Fruit fly (Drosophila melanogaster) whole organism, embryonic: Measurements from ENCODE around the gene Polr1F.

Source experiments
- BEAF-32 ChIP-seq: fragments of 200-800 bp; sonication (Bioruptor generic); optimal IDR thresholded peaks from 3 replicates; lab custom pipeline; 2017; ENCODE audit warnings: missing biosample characterization, missing genetic modification characterization, mild to moderate bottlenecking, moderate library complexity, missing genetic modification reagents
- CG10565 ChIP-seq: fragments of 200-800 bp; sonication (Bioruptor generic); optimal IDR thresholded peaks from 3 replicates; lab custom pipeline; 2016; ENCODE audit warnings: missing biosample characterization, mild to moderate bottlenecking, missing genetic modification characterization
- CG10959 ChIP-seq: fragments of 200-800 bp; sonication (Bioruptor generic); IDR thresholded peaks from 2 replicates; pipeline ENCODE4 v1.3.6; 2022; ENCODE audit warnings: missing biosample characterization, missing genetic modification characterization
- CG11093 ChIP-seq: fragments of 200-800 bp; sonication (Bioruptor generic); IDR thresholded peaks from 3 replicates; pipeline ENCODE4 v1.3.6; 2022; ENCODE audit warnings: missing biosample characterization, missing genetic modification characterization
- CG12744 ChIP-seq: fragments of 200-800 bp; sonication (Bioruptor generic); optimal IDR thresholded peaks from 2 replicates; lab custom pipeline; 2016; ENCODE audit warnings: missing biosample characterization, missing genetic modification characterization
- CG12769 ChIP-seq: fragments of 200-800 bp; sonication (Bioruptor generic); optimal IDR thresholded peaks from 2 replicates; lab custom pipeline; 2019; ENCODE audit warnings: missing biosample characterization, mild to moderate bottlenecking, missing genetic modification characterization, moderate library complexity
- CG14667 ChIP-seq: fragments of 200-800 bp; sonication (Bioruptor generic); IDR thresholded peaks from 2 replicates; pipeline ENCODE4 v1.3.6; 2022; ENCODE audit warnings: missing biosample characterization, missing genetic modification characterization
- CG15514 ChIP-seq: fragments of 200-800 bp; sonication (Bioruptor generic); optimal IDR thresholded peaks from 3 replicates; lab custom pipeline; 2017; ENCODE audit warnings: missing biosample characterization, missing genetic modification characterization, mild to moderate bottlenecking, moderate library complexity, missing genetic modification reagents
- CG15601 ChIP-seq: fragments of 200-800 bp; sonication (Bioruptor generic); optimal IDR thresholded peaks from 3 replicates; lab custom pipeline; 2019; ENCODE audit warnings: missing biosample characterization, mild to moderate bottlenecking, missing genetic modification characterization, moderate library complexity
- CG17186 ChIP-seq: fragments of 200-800 bp; sonication (Bioruptor generic); optimal IDR thresholded peaks from 3 replicates; lab custom pipeline; 2017; ENCODE audit warnings: missing biosample characterization, missing genetic modification reagents, missing genetic modification characterization
- CG1832 ChIP-seq: fragments of 200-800 bp; sonication (Bioruptor generic); optimal IDR thresholded peaks from 2 replicates; lab custom pipeline; 2017; ENCODE audit warnings: missing biosample characterization, mild to moderate bottlenecking, missing genetic modification characterization, inconsistent platforms
- CG2199 ChIP-seq: fragments of 200-800 bp; sonication (Bioruptor generic); IDR thresholded peaks from 3 replicates; pipeline ENCODE4 v1.3.6; 2022; ENCODE audit warnings: missing biosample characterization, missing genetic modification characterization
- CG3065 ChIP-seq: fragments of 200-800 bp; sonication (Bioruptor generic); optimal IDR thresholded peaks from 2 replicates; lab custom pipeline; 2016; ENCODE audit warnings: missing biosample characterization, missing genetic modification characterization
- CG3281 ChIP-seq: fragments of 200-800 bp; sonication (Bioruptor generic); optimal IDR thresholded peaks from 3 replicates; lab custom pipeline; 2017; ENCODE audit warnings: missing biosample characterization, mild to moderate bottlenecking, missing genetic modification characterization
- CG6813 ChIP-seq: fragments of 200-800 bp; sonication (Bioruptor generic); optimal IDR thresholded peaks from 2 replicates; lab custom pipeline; 2017; ENCODE audit warnings: missing biosample characterization, missing genetic modification characterization, mild to moderate bottlenecking, moderate library complexity, missing genetic modification reagents
- CG8478 ChIP-seq: fragments of >200 bp; optimal IDR thresholded peaks from 2 replicates; lab custom pipeline; 2018
- CG9797 ChIP-seq: fragments of 200-800 bp; sonication (Bioruptor generic); optimal IDR thresholded peaks from 3 replicates; lab custom pipeline; 2018; ENCODE audit warnings: missing biosample characterization, mild to moderate bottlenecking, missing genetic modification characterization
- CHES-1-like ChIP-seq: fragments of 200-800 bp; sonication (Bioruptor generic); optimal IDR thresholded peaks from 2 replicates; lab custom pipeline; 2016; ENCODE audit warnings: missing biosample characterization, missing genetic modification characterization
- Camta ChIP-seq: fragments of 200-800 bp; sonication (Bioruptor generic); optimal IDR thresholded peaks from 2 replicates; lab custom pipeline; 2016; ENCODE audit warnings: missing biosample characterization, missing genetic modification characterization
- GATAe ChIP-seq: fragments of 200-800 bp; sonication (Bioruptor generic); conservative IDR thresholded peaks from 2 replicates; pipeline ENCODE4 v1.3.6; 2022; ENCODE audit warnings: missing biosample characterization, missing genetic modification characterization
- HHEX ChIP-seq: fragments of 200-800 bp; sonication (Bioruptor generic); optimal IDR thresholded peaks from 3 replicates; lab custom pipeline; 2017; ENCODE audit warnings: missing biosample characterization, mild to moderate bottlenecking, missing genetic modification characterization, missing genetic modification reagents
- Hsf ChIP-seq: fragments of 200-800 bp; sonication (Bioruptor generic); optimal IDR thresholded peaks from 3 replicates; lab custom pipeline; 2016; ENCODE audit warnings: missing biosample characterization, missing genetic modification characterization
- Mrtf ChIP-seq: fragments of 200-800 bp; sonication (Bioruptor generic); IDR thresholded peaks from 3 replicates; pipeline ENCODE4 v1.3.6; 2022; ENCODE audit warnings: missing biosample characterization, missing genetic modification characterization
- NC2α ChIP-seq: fragments of 200-800 bp; sonication (Bioruptor generic); optimal IDR thresholded peaks from 2 replicates; lab custom pipeline; 2016; ENCODE audit warnings: missing biosample characterization, missing genetic modification characterization
- Side ChIP-seq: fragments of 200-800 bp; sonication (Bioruptor generic); optimal IDR thresholded peaks from 2 replicates; lab custom pipeline; 2016; ENCODE audit warnings: missing biosample characterization, missing genetic modification characterization
- Sox100B ChIP-seq: fragments of 200-800 bp; sonication (Bioruptor generic); optimal IDR thresholded peaks from 3 replicates; lab custom pipeline; 2018; ENCODE audit warnings: missing biosample characterization, mild to moderate bottlenecking, missing genetic modification characterization
- Sry-δ ChIP-seq: fragments of 200-800 bp; sonication (Bioruptor generic); optimal IDR thresholded peaks from 2 replicates; lab custom pipeline; 2016; ENCODE audit warnings: missing biosample characterization, missing genetic modification characterization
- ato ChIP-seq: fragments of 200-800 bp; sonication (Bioruptor generic); IDR thresholded peaks from 2 replicates; pipeline ENCODE4 v1.3.6; 2022; ENCODE audit warnings: missing biosample characterization, missing genetic modification characterization; ENCODE audit not compliant: partially characterized antibody
- cad ChIP-seq: fragments of >200 bp; optimal IDR thresholded peaks from 2 replicates; lab custom pipeline; 2017; ENCODE audit warnings: missing biosample characterization, missing genetic modification characterization
- caup ChIP-seq: fragments of 200-800 bp; sonication (Bioruptor generic); optimal IDR thresholded peaks from 3 replicates; lab custom pipeline; 2017; ENCODE audit warnings: missing biosample characterization, mild to moderate bottlenecking, missing genetic modification characterization, moderate library complexity; ENCODE audit not compliant: severe bottlenecking
- chinmo ChIP-seq: fragments of 200-800 bp; sonication (Bioruptor generic); IDR thresholded peaks from 4 replicates; pipeline ENCODE4 v1.3.6; 2022; ENCODE audit warnings: missing biosample characterization, missing genetic modification characterization; ENCODE audit not compliant: partially characterized antibody
- ci ChIP-seq: fragments of 200-800 bp; sonication (Bioruptor generic); IDR thresholded peaks from 3 replicates; pipeline ENCODE4 v1.3.6; 2022; ENCODE audit warnings: missing biosample characterization, missing genetic modification characterization
- corto ChIP-seq: fragments of 200-800 bp; sonication (Bioruptor generic); optimal IDR thresholded peaks from 2 replicates; lab custom pipeline; 2016; ENCODE audit warnings: missing biosample characterization, mild to moderate bottlenecking, missing genetic modification characterization, moderate library complexity
- disco-r ChIP-seq: fragments of 200-800 bp; sonication (Bioruptor generic); optimal IDR thresholded peaks from 2 replicates; lab custom pipeline; 2016; ENCODE audit warnings: missing biosample characterization, missing genetic modification characterization
- dmrt99B ChIP-seq: fragments of 200-800 bp; sonication (Bioruptor generic); optimal IDR thresholded peaks from 2 replicates; lab custom pipeline; 2018; ENCODE audit warnings: missing biosample characterization, mild to moderate bottlenecking, missing genetic modification characterization, moderate library complexity
- grn ChIP-seq: fragments of 200-800 bp; sonication (Bioruptor generic); optimal IDR thresholded peaks from 3 replicates; lab custom pipeline; 2017; ENCODE audit warnings: missing biosample characterization, missing genetic modification characterization
- kay ChIP-seq: fragments of 200-800 bp; sonication (Bioruptor generic); optimal IDR thresholded peaks from 2 replicates; lab custom pipeline; 2016; ENCODE audit warnings: missing biosample characterization, missing genetic modification characterization
- klu ChIP-seq: fragments of 200-800 bp; sonication (Bioruptor generic); IDR thresholded peaks from 2 replicates; pipeline ENCODE4 v1.3.6; 2022; ENCODE audit warnings: missing biosample characterization, missing genetic modification characterization
- lilli ChIP-seq: fragments of 200-800 bp; sonication (Bioruptor generic); optimal IDR thresholded peaks from 3 replicates; lab custom pipeline; 2016; ENCODE audit warnings: missing biosample characterization, missing genetic modification characterization
- nerfin-1 ChIP-seq: fragments of 200-800 bp; sonication (Bioruptor generic); optimal IDR thresholded peaks from 3 replicates; lab custom pipeline; 2019; ENCODE audit warnings: missing biosample characterization, mild to moderate bottlenecking, missing genetic modification characterization, moderate library complexity
- p53 ChIP-seq: fragments of 200-800 bp; sonication (Bioruptor generic); optimal IDR thresholded peaks from 2 replicates; lab custom pipeline; 2016; ENCODE audit warnings: missing biosample characterization, missing genetic modification characterization
- pfk ChIP-seq: fragments of 200-800 bp; sonication (Bioruptor generic); optimal IDR thresholded peaks from 2 replicates; lab custom pipeline; 2018; ENCODE audit warnings: missing biosample characterization, mild to moderate bottlenecking, missing genetic modification characterization, moderate library complexity
- pnt ChIP-seq: fragments of 200-800 bp; sonication (Bioruptor generic); optimal IDR thresholded peaks from 3 replicates; lab custom pipeline; 2016; ENCODE audit warnings: missing biosample characterization, missing genetic modification characterization
- repo ChIP-seq: fragments of 200-800 bp; sonication (Bioruptor generic); optimal IDR thresholded peaks from 2 replicates; lab custom pipeline; 2016; ENCODE audit warnings: missing biosample characterization, missing genetic modification characterization
- seq ChIP-seq: fragments of 200-800 bp; sonication (Bioruptor generic); IDR thresholded peaks from 2 replicates; pipeline ENCODE4 v1.3.6; 2022; ENCODE audit warnings: missing biosample characterization, missing genetic modification characterization
- tap ChIP-seq: fragments of 200-800 bp; optimal IDR thresholded peaks from 3 replicates; lab custom pipeline; 2019; ENCODE audit warnings: missing biosample characterization, mild to moderate bottlenecking, missing genetic modification characterization, moderate library complexity
- ttk ChIP-seq: fragments of 200-800 bp; sonication (Bioruptor generic); IDR thresholded peaks from 2 replicates; pipeline ENCODE4 v2.1.2; 2022; ENCODE audit warnings: missing biosample characterization, missing genetic modification characterization
- vvl ChIP-seq: fragments of 200-800 bp; sonication (Bioruptor generic); IDR thresholded peaks from 2 replicates; pipeline ENCODE4 v1.3.6; 2022; ENCODE audit warnings: missing biosample characterization, missing genetic modification characterization
- zen2 ChIP-seq: fragments of 200-800 bp; sonication (Bioruptor generic); IDR thresholded peaks from 3 replicates; pipeline ENCODE4 v1.3.6; 2022; ENCODE audit warnings: missing biosample characterization, missing genetic modification characterization; ENCODE audit not compliant: partially characterized antibody

Gene Polr1F

DNA sequence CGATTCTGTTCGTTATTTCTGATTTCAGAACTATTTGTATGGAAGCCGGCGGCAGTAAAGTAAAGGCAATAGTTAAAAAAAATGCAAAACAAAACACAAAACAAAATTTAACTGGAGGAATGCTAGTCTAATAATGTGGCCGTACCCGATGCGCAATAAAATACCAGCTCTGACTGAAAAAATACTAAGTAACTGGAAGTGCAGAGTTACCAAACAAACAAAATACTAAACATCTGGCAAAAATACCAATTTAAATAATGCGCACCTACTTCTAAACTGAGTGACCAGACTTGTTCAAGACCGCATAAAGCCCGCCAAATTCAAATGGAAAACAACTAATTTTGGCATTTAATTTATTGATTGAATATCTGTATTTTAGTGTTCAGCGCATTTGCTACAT, 6.3 kb upstream of the Polr1F start, which contains the start of gene Wee1 (continued):
- TF ChIP-seq chinmo (GFP tag; lab: Robert Waterston, UW) (peak; percentile 63; the same call in 1 of the 4 replicates), HHEX (GFP tag; lab: Kevin White, UChicago) (no peak), caup (GFP tag; lab: Kevin White, UChicago) (no peak)

DNA sequence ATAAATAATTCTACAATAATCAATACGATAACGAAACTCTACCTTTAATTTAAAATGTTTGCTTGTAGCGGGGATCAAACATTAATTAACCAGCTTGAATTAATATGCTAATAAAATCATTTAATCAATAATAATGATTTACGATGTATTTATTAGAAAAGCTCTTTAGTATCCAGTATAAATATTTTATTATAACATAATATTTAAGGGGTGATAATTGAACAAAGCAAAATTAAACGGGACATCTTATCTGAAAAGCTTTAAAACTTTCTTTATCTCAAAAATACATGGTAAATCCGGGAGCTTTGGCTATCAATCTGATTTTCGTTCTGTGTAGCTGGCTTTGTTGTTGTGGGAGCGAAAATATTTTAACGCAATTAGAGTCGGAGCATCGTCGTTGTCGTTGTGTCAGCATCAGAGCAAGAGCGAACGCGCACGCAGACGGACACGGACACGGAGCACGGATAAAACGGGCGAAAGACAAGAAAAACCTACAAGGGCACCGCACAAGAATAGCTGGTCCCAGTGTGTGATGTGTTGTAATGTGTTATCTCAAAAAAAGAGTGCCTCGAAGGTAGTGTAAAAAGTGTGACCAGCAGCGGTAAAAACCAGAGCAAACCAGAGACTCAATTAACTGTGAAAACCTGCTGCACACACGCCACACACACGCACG, 33.0 kb downstream of the Polr1F start, which contains the start of gene Nlg2:
Gene Nlg2, plus strand, starts transcription at position 375 of the 673 bp plus-strand sequence.
- TF ChIP-seq CG2199 (GFP tag; lab: Robert Waterston, UW) (no peak), GATAe (GFP tag; lab: Robert Waterston, UW) (no peak), ttk (GFP tag; lab: Robert Waterston, UW) (peak; percentile 21; the same call in 1 of the 2 replicates), ci (no peak), pnt (GFP tag; lab: Kevin White, UChicago) (no peak), Mrtf (GFP tag; lab: Robert Waterston, UW) (no peak), CHES-1-like (GFP tag; lab: Kevin White, UChicago) (no peak), nerfin-1 (tag; lab: Kevin White, UChicago) (peak; percentile 43), CG3065 (no peak), dmrt99B (tag; lab: Kevin White, UChicago) (peak; percentile 82), lilli (GFP tag; lab: Kevin White, UChicago) (no peak), seq (no peak), vvl (GFP tag; lab: Robert Waterston, UW) (no peak), pfk (GFP tag; lab: Kevin White, UChicago) (no peak), CG12769 (no peak), cad (GFP tag; lab: Kevin White, UChicago) (no peak), CG15514 (GFP tag; lab: Kevin White, UChicago) (peak; percentile 6), Side (GFP tag; lab: Kevin White, UChicago) (no peak), BEAF-32 (GFP tag; lab: Kevin White, UChicago) (no peak), CG10565 (GFP tag; lab: Kevin White, UChicago) (no peak), CG1832 (GFP tag; lab: Kevin White, UChicago) (no peak), NC2α (GFP tag; lab: Kevin White, UChicago) (no peak), CG9797 (no peak), CG12744 (GFP tag; lab: Kevin White, UChicago) (no peak), CG3281 (GFP tag; lab: Kevin White, UChicago) (peak; percentile 80), tap (tag; lab: Kevin White, UChicago) (peak; percentile 52), CG10959 (GFP tag; lab: Robert Waterston, UW) (no peak), klu (GFP tag; lab: Robert Waterston, UW) (no peak), CG8478 (lab: Kevin White, UChicago) (no peak), CG17186 (GFP tag; lab: Kevin White, UChicago) (no peak), p53 (GFP tag; lab: Kevin White, UChicago) (no peak), Sox100B (GFP tag; lab: Kevin White, UChicago) (peak; percentile 80), CG11093 (GFP tag; lab: Robert Waterston, UW) (no peak), disco-r (GFP tag; lab: Kevin White, UChicago) (no peak), ato (no peak), kay (GFP tag; lab: Kevin White, UChicago) (peak; percentile 17), Sry-δ (GFP tag; lab: Kevin White, UChicago) (no peak), zen2 (GFP tag; lab: Robert Waterston, UW) (no peak), repo (GFP tag; lab: Kevin White, UChicago) (no peak), CG14667 (GFP tag; lab: Robert Waterston, UW) (no peak), CG6813 (GFP tag; lab: Kevin White, UChicago) (peak; percentile 35), Camta (no peak), CG15601 (tag; lab: Kevin White, UChicago) (no peak), Hsf (GFP tag; lab: Kevin White, UChicago) (no peak), grn (GFP tag; lab: Kevin White, UChicago) (no peak), corto (no peak)
